Fruit fly (Drosophila melanogaster) ovary, adult (tissue): ENCODE measurements around the gene comt.

Experiments used
- CG17801 ChIP-seq: fragments of 200-800 bp; optimal IDR thresholded peaks from 2 replicates; lab custom pipeline; 2019; ENCODE audit warnings: missing biosample characterization, mild to moderate bottlenecking, missing genetic modification characterization, moderate library complexity; ENCODE audit not compliant: partially characterized antibody

comt gene

dm6 chrX:13258757-13259067 is at the start of gene comt:
comt (plus strand) TSS chrX:13259021.
- no peak for TF ChIP-seq CG17801

dm6 chrX:13209410-13209809 is 49.4 kb upstream of the comt start:
- no peak for TF ChIP-seq CG17801

- TF ChIP-seq CG17801 = no peak
Measured at dm6 chrX:13210429-13210828, 48.4 kb upstream of the comt start.

dm6 chrX:13211357-13212137 is 47.3 kb upstream of the comt start, which contains the start of gene sno:
sno (minus strand) TSS chrX:13211674.
- TF ChIP-seq CG17801 = peak; percentile 11

dm6 chrX:13212138-13212481 is 46.7 kb upstream of the comt start, which contains the start of gene REG:
REG (plus strand) TSS chrX:13212325.
- no peak for TF ChIP-seq CG17801

dm6 chrX:13214056-13214455 is 44.8 kb upstream of the comt start:
- TF ChIP-seq CG17801 = no peak

- no peak for TF ChIP-seq CG17801
Measured at dm6 chrX:13219290-13219689, 39.5 kb upstream of the comt start.

dm6 chrX:13220418-13220817 is 38.4 kb upstream of the comt start:
- TF ChIP-seq CG17801 = no peak

dm6 chrX:13221311-13221710 is 37.5 kb upstream of the comt start:
- TF ChIP-seq CG17801 = no peak

- TF ChIP-seq CG17801 = no peak
Measured at dm6 chrX:13221835-13222234, 37.0 kb upstream of the comt start.

dm6 chrX:13224846-13225245 is 34.0 kb upstream of the comt start:
- no peak for TF ChIP-seq CG17801

dm6 chrX:13226478-13226877 is 32.3 kb upstream of the comt start:
- TF ChIP-seq CG17801 = no peak

- TF ChIP-seq CG17801 = no peak
Measured at dm6 chrX:13227505-13228207, 31.2 kb upstream of the comt start.

- no peak for TF ChIP-seq CG17801
Measured at dm6 chrX:13228208-13228606, 30.6 kb upstream of the comt start.

dm6 chrX:13229217-13229616 is 29.6 kb upstream of the comt start:
- TF ChIP-seq CG17801 = no peak

dm6 chrX:13229824-13230223 is 29.0 kb upstream of the comt start:
- TF ChIP-seq CG17801 = no peak

- TF ChIP-seq CG17801 = no peak
Measured at dm6 chrX:13230974-13231373, 27.8 kb upstream of the comt start.
